In the genomic region with DNA sequence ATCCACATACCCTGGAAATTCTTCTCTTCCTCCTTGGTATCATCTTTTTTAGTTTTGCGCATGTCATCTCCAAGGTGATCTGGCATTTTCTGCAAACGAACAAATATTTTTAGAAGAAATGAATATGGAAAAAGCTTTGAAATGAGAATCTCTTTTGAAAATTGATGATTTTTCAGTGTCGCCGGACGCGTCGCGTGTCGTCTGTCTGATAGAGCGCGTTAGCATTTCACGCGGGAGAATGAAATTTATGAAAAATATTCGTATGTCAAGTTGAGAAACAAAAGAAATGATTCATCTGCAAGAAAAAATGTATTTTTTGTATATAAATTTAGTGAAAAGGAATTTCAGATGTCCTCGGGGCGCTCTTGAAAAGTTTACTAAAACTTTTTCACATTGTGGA, we compare ENCODE assay signal across 2 worm cellular contexts.
A peak's percentile ranks its signal among the peaks of the same experiment; 100 is the strongest.
TF ChIP-seq lines count a peak whose summit lies in the region.

TSS of gene rpt-1 (minus strand) at position 89 of the 400 bp plus-strand sequence.

TF ChIP-seq in whole organism, L2 larva, 48 proteins besides CTCF, POLR2A, EP300 and RAD21 (continued from another document):
- TF ChIP-seq nhr-21 (tag; optimal IDR thresholded peaks at IDR 0.05; lab: Kevin White, UChicago) (peak; percentile 33), nhr-10 (tag; optimal IDR thresholded peaks at IDR 0.05; lab: Kevin White, UChicago) (no peak), gmeb-1 (tag; optimal IDR thresholded peaks at IDR 0.05; lab: Kevin White, UChicago) (peak; percentile 90), Y55F3AM.14 (GFP tag; optimal IDR thresholded peaks at IDR 0.05; lab: Kevin White, UChicago) (no peak), nhr-23 (tag; optimal IDR thresholded peaks at IDR 0.05; lab: Kevin White, UChicago) (no peak), unc-39 (tag; optimal IDR thresholded peaks at IDR 0.05; lab: Kevin White, UChicago) (no peak), C34F6.9 (tag; optimal IDR thresholded peaks at IDR 0.05; lab: Kevin White, UChicago) (peak; percentile 88), mab-5 (tag; optimal IDR thresholded peaks at IDR 0.05; lab: Kevin White, UChicago) (no peak), snpc-4 (tag; optimal IDR thresholded peaks at IDR 0.05; lab: Kevin White, UChicago) (peak; percentile 92), lin-39 (tag; optimal IDR thresholded peaks at IDR 0.05; lab: Kevin White, UChicago) (no peak), ZK546.5 (tag; optimal IDR thresholded peaks at IDR 0.05; lab: Kevin White, UChicago) (no peak), nhr-11 (tag; optimal IDR thresholded peaks at IDR 0.05; lab: Kevin White, UChicago) (no peak), sma-3 (GFP tag; optimal IDR thresholded peaks at IDR 0.05; lab: Kevin White, UChicago) (peak; percentile 70), elt-1 (tag; optimal IDR thresholded peaks at IDR 0.05; lab: Kevin White, UChicago) (no peak), unc-62 (GFP tag; optimal IDR thresholded peaks at IDR 0.05; lab: Kevin White, UChicago) (no peak), unc-55 (GFP tag; optimal IDR thresholded peaks at IDR 0.05; lab: Kevin White, UChicago) (peak; percentile 80), ceh-16 (tag; optimal IDR thresholded peaks at IDR 0.05; lab: Kevin White, UChicago) (no peak), sem-4 (tag; optimal IDR thresholded peaks at IDR 0.05; lab: Kevin White, UChicago) (peak; percentile 15), nhr-129 (tag; optimal IDR thresholded peaks at IDR 0.05; lab: Kevin White, UChicago) (peak; percentile 50), nhr-77 (tag; optimal IDR thresholded peaks at IDR 0.05; lab: Kevin White, UChicago) (no peak), skn-1 (tag; optimal IDR thresholded peaks at IDR 0.05; lab: Kevin White, UChicago) (peak; percentile 82), mdl-1 (tag; optimal IDR thresholded peaks at IDR 0.05; lab: Kevin White, UChicago) (no peak), ama-1 (optimal IDR thresholded peaks at IDR 0.05; lab: Kevin White, UChicago) (peak; percentile 49), egl-27 (tag; optimal IDR thresholded peaks at IDR 0.05; lab: Kevin White, UChicago) (no peak), aly-2 (tag; optimal IDR thresholded peaks at IDR 0.05; lab: Kevin White, UChicago) (no peak), nhr-237 (tag; optimal IDR thresholded peaks at IDR 0.05; lab: Kevin White, UChicago) (no peak), lin-11 (tag; optimal IDR thresholded peaks at IDR 0.05; lab: Kevin White, UChicago) (peak; percentile 24)

TF ChIP-seq in whole organism, L4 larva, 104 proteins besides CTCF, POLR2A, EP300 and RAD21 (continued from another document):
- peak; percentile 79 for TF ChIP-seq mes-2 (tag; optimal IDR thresholded peaks at IDR 0.05; lab: Kevin White, UChicago; ENCODE audit: poor library complexity, severe bottlenecking)
- TF ChIP-seq hlh-11 (tag; optimal IDR thresholded peaks at IDR 0.05; lab: Kevin White, UChicago) = peak; percentile 19
- peak in 1 of 2 experiments; percentile 80 for TF ChIP-seq lsy-2 (tag; optimal IDR thresholded peaks at IDR 0.05; lab: Kevin White, UChicago)
- TF ChIP-seq dve-1 (tag; optimal IDR thresholded peaks at IDR 0.05; lab: Kevin White, UChicago; ENCODE audit: insufficient read depth) = peak; percentile 43
- TF ChIP-seq nhr-11 (tag; optimal IDR thresholded peaks at IDR 0.05; lab: Kevin White, UChicago) = peak; percentile 13
- peak; percentile 82 for TF ChIP-seq hlh-30 (tag; optimal IDR thresholded peaks at IDR 0.05; lab: Kevin White, UChicago; ENCODE audit: insufficient read depth)
- no peak for TF ChIP-seq ceh-28 (tag; optimal IDR thresholded peaks at IDR 0.05; lab: Kevin White, UChicago)
- TF ChIP-seq php-3 (GFP tag; IDR thresholded peaks at IDR 0.05; lab: Robert Waterston, UW) = no peak
- no peak for TF ChIP-seq daf-16 (GFP tag; optimal IDR thresholded peaks at IDR 0.05; lab: Kevin White, UChicago)
- TF ChIP-seq daf-16 (tag; optimal IDR thresholded peaks at IDR 0.05; lab: Kevin White, UChicago) = peak; percentile 11
